Worm (Caenorhabditis elegans): ENCODE results near the gene golg-4.

- no peak for TF ChIP-seq pha-2 (tag; optimal IDR thresholded peaks at IDR 0.05)
- no peak for TF ChIP-seq ttx-3 (tag; optimal IDR thresholded peaks at IDR 0.05)
- TF ChIP-seq pha-4 (tag; optimal IDR thresholded peaks at IDR 0.05): no peak
- TF ChIP-seq ahr-1 (tag; optimal IDR thresholded peaks at IDR 0.05): no peak
- no peak for TF ChIP-seq unc-42 (tag; optimal IDR thresholded peaks at IDR 0.05)
- TF ChIP-seq hlh-13 (GFP tag; optimal IDR thresholded peaks at IDR 0.05): no peak
- no peak for TF ChIP-seq K02D7.2 (tag; optimal IDR thresholded peaks at IDR 0.05)
- TF ChIP-seq che-1 (tag; optimal IDR thresholded peaks at IDR 0.05): no peak
- TF ChIP-seq ceh-31 (tag; optimal IDR thresholded peaks at IDR 0.05): peak; percentile 72
- no peak for TF ChIP-seq unc-55 (GFP tag; optimal IDR thresholded peaks at IDR 0.05)
- TF ChIP-seq dve-1 (tag; optimal IDR thresholded peaks at IDR 0.05): no peak
- TF ChIP-seq hlh-15 (tag; optimal IDR thresholded peaks at IDR 0.05): no peak
- no peak for TF ChIP-seq pqm-1 (tag; optimal IDR thresholded peaks at IDR 0.05)
- no peak for TF ChIP-seq ceh-22 (tag; optimal IDR thresholded peaks at IDR 0.05)
Measured at ce11 chrIII:3423924-3424323, 18.6 kb downstream of the golg-4 start.
